Fruit fly (Drosophila melanogaster) whole organism, prepupa: Measurements from ENCODE around the gene Rab5.

Source experiments
- Blimp-1 ChIP-seq: fragments of 200-800 bp; sonication (Bioruptor generic); optimal IDR thresholded peaks from 3 replicates; lab custom pipeline; 2017; ENCODE audit warnings: missing biosample characterization, missing genetic modification characterization, mild to moderate bottlenecking, moderate library complexity, missing genetic modification reagents
- CG10631 ChIP-seq: fragments of 200-800 bp; sonication (Bioruptor generic); optimal IDR thresholded peaks from 2 replicates; lab custom pipeline; 2016; ENCODE audit warnings: missing biosample characterization, missing genetic modification characterization
- CG10669 ChIP-seq: fragments of 200-800 bp; sonication (Bioruptor generic); optimal IDR thresholded peaks from 3 replicates; lab custom pipeline; 2018; ENCODE audit warnings: missing biosample characterization, mild to moderate bottlenecking, missing genetic modification characterization, moderate library complexity
- CG11294 ChIP-seq: fragments of 200-800 bp; sonication (Bioruptor generic); IDR thresholded peaks from 2 replicates; pipeline ENCODE4 v1.3.6; 2022; ENCODE audit warnings: missing biosample characterization, missing genetic modification characterization
- CG11762 ChIP-seq: fragments of 200-800 bp; sonication (Bioruptor generic); optimal IDR thresholded peaks from 3 replicates; lab custom pipeline; 2016; ENCODE audit warnings: missing biosample characterization, missing genetic modification characterization; ENCODE audit not compliant: insufficient read depth
- CG15336 ChIP-seq: fragments of 200-800 bp; sonication (Bioruptor generic); IDR thresholded peaks from 2 replicates; pipeline ENCODE4 v1.3.6; 2022; ENCODE audit warnings: missing biosample characterization, missing genetic modification characterization
- CG1621 ChIP-seq: fragments of 200-800 bp; sonication (Bioruptor generic); optimal IDR thresholded peaks from 3 replicates; lab custom pipeline; 2018; ENCODE audit warnings: missing biosample characterization, mild to moderate bottlenecking, missing genetic modification characterization
- CG16779 ChIP-seq: fragments of 200-800 bp; sonication (Bioruptor generic); optimal IDR thresholded peaks from 3 replicates; lab custom pipeline; 2017; ENCODE audit warnings: missing biosample characterization, mild to moderate bottlenecking, missing genetic modification characterization
- CG3032 ChIP-seq: fragments of 200-800 bp; optimal IDR thresholded peaks from 2 replicates; lab custom pipeline; 2019; ENCODE audit warnings: missing biosample characterization, mild to moderate bottlenecking, missing genetic modification characterization, moderate library complexity
- CG31627 ChIP-seq: fragments of 200-800 bp; sonication (Bioruptor generic); optimal IDR thresholded peaks from 3 replicates; lab custom pipeline; 2016; ENCODE audit warnings: missing biosample characterization, missing genetic modification characterization
- CG32006 ChIP-seq: fragments of 200-800 bp; sonication (Bioruptor generic); optimal IDR thresholded peaks from 3 replicates; lab custom pipeline; 2017; ENCODE audit warnings: missing biosample characterization, mild to moderate bottlenecking, missing genetic modification characterization
- CG34406 ChIP-seq: fragments of 200-800 bp; sonication (Bioruptor generic); optimal IDR thresholded peaks from 3 replicates; lab custom pipeline; 2016; ENCODE audit warnings: missing biosample characterization, missing genetic modification characterization
- CG3919 ChIP-seq: fragments of 200-800 bp; sonication (Bioruptor generic); optimal IDR thresholded peaks from 3 replicates; lab custom pipeline; 2016; ENCODE audit warnings: missing biosample characterization, missing genetic modification characterization
- CG4318 ChIP-seq: fragments of 200-800 bp; sonication (Bioruptor generic); optimal IDR thresholded peaks from 3 replicates; lab custom pipeline; 2017; ENCODE audit warnings: missing biosample characterization, mild to moderate bottlenecking, missing genetic modification characterization
- CG6163 ChIP-seq: fragments of 200-800 bp; sonication (Bioruptor generic); IDR thresholded peaks from 3 replicates; pipeline ENCODE4 v1.3.6; 2022; ENCODE audit warnings: missing biosample characterization, missing genetic modification characterization
- CG6792 ChIP-seq: fragments of 200-800 bp; sonication (Bioruptor generic); optimal IDR thresholded peaks from 3 replicates; lab custom pipeline; 2016; ENCODE audit warnings: missing biosample characterization, missing genetic modification characterization
- CG6808 ChIP-seq: fragments of 200-800 bp; sonication (Bioruptor generic); optimal IDR thresholded peaks from 3 replicates; lab custom pipeline; 2017; ENCODE audit warnings: missing biosample characterization, missing genetic modification characterization, mild to moderate bottlenecking, moderate library complexity, missing genetic modification reagents
- CG6854 ChIP-seq: fragments of 200-800 bp; sonication (Bioruptor generic); optimal IDR thresholded peaks from 2 replicates; lab custom pipeline; 2017; ENCODE audit warnings: missing biosample characterization, mild to moderate bottlenecking, missing genetic modification characterization
- CG8119 ChIP-seq: fragments of 200-800 bp; sonication (Bioruptor generic); IDR thresholded peaks from 3 replicates; pipeline ENCODE4 v1.3.6; 2022; ENCODE audit warnings: missing biosample characterization, missing genetic modification characterization
- CG8632 ChIP-seq: fragments of 200-800 bp; sonication (Bioruptor generic); optimal IDR thresholded peaks from 3 replicates; lab custom pipeline; 2016; ENCODE audit warnings: missing biosample characterization, missing genetic modification characterization
- Eip75B ChIP-seq: fragments of 200-800 bp; sonication (Bioruptor generic); optimal IDR thresholded peaks from 3 replicates; lab custom pipeline; 2016; ENCODE audit warnings: missing biosample characterization, missing genetic modification characterization
- Eip78C ChIP-seq: fragments of 200-800 bp; sonication (Bioruptor generic); peaks from one replicate; lab custom pipeline; 2016; ENCODE audit warnings: missing biosample characterization, missing genetic modification characterization
- Eip93F ChIP-seq: fragments of 200-800 bp; sonication (Bioruptor generic); optimal IDR thresholded peaks from 2 replicates; lab custom pipeline; 2016; ENCODE audit warnings: missing biosample characterization, mild to moderate bottlenecking, missing genetic modification characterization
- Ets96B ChIP-seq: fragments of 200-800 bp; optimal IDR thresholded peaks from 2 replicates; lab custom pipeline; 2019; ENCODE audit warnings: missing biosample characterization, mild to moderate bottlenecking, missing genetic modification characterization, moderate library complexity
- Hr39 ChIP-seq: fragments of 200-800 bp; sonication (Bioruptor generic); optimal IDR thresholded peaks from 2 replicates; lab custom pipeline; 2016; ENCODE audit warnings: missing biosample characterization, missing genetic modification characterization
- Hr4 ChIP-seq: fragments of 200-800 bp; sonication (Bioruptor generic); optimal IDR thresholded peaks from 3 replicates; lab custom pipeline; 2016; ENCODE audit warnings: missing biosample characterization, missing genetic modification characterization
- Met ChIP-seq: fragments of 200-800 bp; sonication (Bioruptor generic); optimal IDR thresholded peaks from 3 replicates; lab custom pipeline; 2016; ENCODE audit warnings: missing biosample characterization, missing genetic modification characterization
- OdsH ChIP-seq: fragments of 200-800 bp; sonication (Bioruptor generic); optimal IDR thresholded peaks from 3 replicates; lab custom pipeline; 2016; ENCODE audit warnings: missing biosample characterization, missing genetic modification characterization
- Smox ChIP-seq: fragments of 200-800 bp; sonication (Bioruptor generic); optimal IDR thresholded peaks from 3 replicates; lab custom pipeline; 2016; ENCODE audit warnings: missing biosample characterization, missing genetic modification characterization
- achi ChIP-seq: fragments of 200-800 bp; sonication (Bioruptor generic); optimal IDR thresholded peaks from 3 replicates; lab custom pipeline; 2016; ENCODE audit warnings: missing biosample characterization, missing genetic modification characterization
- acj6 ChIP-seq: fragments of 200-800 bp; sonication (Bioruptor generic); optimal IDR thresholded peaks from 3 replicates; lab custom pipeline; 2016; ENCODE audit warnings: missing biosample characterization, missing genetic modification characterization
- cyc ChIP-seq: fragments of 200-800 bp; sonication (Bioruptor generic); optimal IDR thresholded peaks from 3 replicates; lab custom pipeline; 2016; ENCODE audit warnings: missing biosample characterization, missing genetic modification characterization
- dac ChIP-seq: fragments of 200-800 bp; sonication (Bioruptor generic); optimal IDR thresholded peaks from 2 replicates; lab custom pipeline; 2017; ENCODE audit warnings: missing biosample characterization, mild to moderate bottlenecking, missing genetic modification characterization
- dsx ChIP-seq: fragments of 200-800 bp; optimal IDR thresholded peaks from 3 replicates; lab custom pipeline; 2019; ENCODE audit warnings: missing biosample characterization, mild to moderate bottlenecking, missing genetic modification characterization, moderate library complexity; ENCODE audit not compliant: poor library complexity, severe bottlenecking
- eg ChIP-seq: fragments of 200-800 bp; sonication (Bioruptor generic); IDR thresholded peaks from 3 replicates; pipeline ENCODE4 v1.3.6; 2022; ENCODE audit warnings: missing biosample characterization, missing genetic modification characterization
- esn ChIP-seq: fragments of 200-800 bp; sonication (Bioruptor generic); optimal IDR thresholded peaks from 2 replicates; lab custom pipeline; 2016; ENCODE audit warnings: missing biosample characterization, mild to moderate bottlenecking, missing genetic modification characterization, moderate library complexity
- fd85E ChIP-seq: fragments of 200-800 bp; sonication (Bioruptor generic); optimal IDR thresholded peaks from 3 replicates; lab custom pipeline; 2016; ENCODE audit warnings: missing biosample characterization, missing genetic modification characterization
- lz ChIP-seq: fragments of 200-800 bp; sonication (Bioruptor generic); optimal IDR thresholded peaks from 3 replicates; lab custom pipeline; 2016; ENCODE audit warnings: missing biosample characterization, missing genetic modification characterization
- net ChIP-seq: fragments of 200-800 bp; sonication (Bioruptor generic); optimal IDR thresholded peaks from 3 replicates; lab custom pipeline; 2016; ENCODE audit warnings: missing biosample characterization, missing genetic modification characterization
- pdm3 ChIP-seq: fragments of 200-800 bp; sonication (Bioruptor generic); optimal IDR thresholded peaks from 3 replicates; lab custom pipeline; 2016; ENCODE audit warnings: missing biosample characterization, missing genetic modification characterization
- salr ChIP-seq, 2 experiments: fragments of 200-800 bp; sonication (Bioruptor generic); optimal IDR thresholded peaks; 3 replicates each; lab custom pipeline; 2016 to 2018; ENCODE audit warnings: missing biosample characterization in 2 of 2, missing genetic modification characterization in 2 of 2, mild to moderate bottlenecking in 1 of 2
- ss ChIP-seq, 2 experiments: fragments of 200-800 bp; sonication (Bioruptor generic); optimal IDR thresholded peaks; 2 replicates in 1 of 2; 3 replicates in 1 of 2; lab custom pipeline; 2017 to 2018; ENCODE audit warnings: mild to moderate bottlenecking in 2 of 2, missing biosample characterization in 2 of 2, missing genetic modification characterization in 2 of 2, moderate library complexity in 1 of 2
- svp ChIP-seq: fragments of 200-800 bp; sonication (Bioruptor generic); peaks from one replicate; lab custom pipeline; 2016; ENCODE audit warnings: missing biosample characterization, missing genetic modification characterization
- topi ChIP-seq: fragments of 200-800 bp; sonication (Bioruptor generic); optimal IDR thresholded peaks from 3 replicates; lab custom pipeline; 2016; ENCODE audit warnings: missing biosample characterization, missing genetic modification characterization
- vri ChIP-seq: fragments of 200-800 bp; sonication (Bioruptor generic); optimal IDR thresholded peaks from 3 replicates; lab custom pipeline; 2016; ENCODE audit warnings: missing biosample characterization, mild to moderate bottlenecking, missing genetic modification characterization

Gene Rab5

DNA sequence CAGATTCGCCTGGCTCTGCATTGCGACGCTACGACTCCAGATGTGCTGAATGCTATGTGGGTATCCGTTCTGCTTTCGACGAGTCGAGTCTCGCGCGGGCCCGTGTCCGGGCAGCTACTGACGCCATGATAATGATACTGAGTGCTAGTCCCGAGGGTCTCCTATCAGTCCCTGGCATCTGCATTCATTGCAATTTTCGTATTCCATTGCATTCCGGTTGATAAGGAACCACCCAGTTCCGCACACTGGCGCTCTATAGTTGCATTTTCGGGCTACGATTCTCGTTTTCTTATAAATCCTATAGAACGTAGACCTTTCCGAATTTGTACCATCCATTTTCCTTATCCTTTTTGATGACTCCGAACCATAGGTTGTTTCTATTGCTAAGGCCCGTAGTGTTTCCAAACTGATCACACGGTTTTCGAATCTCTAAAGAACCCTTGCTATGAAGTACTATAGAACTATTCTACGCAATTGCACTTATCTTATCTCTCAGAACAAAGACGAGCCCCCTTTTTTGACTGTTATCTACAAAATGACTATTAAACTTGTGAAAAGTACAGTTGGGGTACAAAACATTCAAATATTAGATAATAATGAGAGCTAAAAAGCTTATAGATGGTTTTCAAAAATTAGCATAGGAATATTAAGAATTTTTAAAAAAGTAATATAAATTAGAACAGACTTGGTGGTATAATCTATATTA, 6.5 kb upstream of the Rab5 start, which contains the start of gene CG3597:
CG3597 (minus strand) TSS at position 119 of the 706 bp plus-strand sequence.
- TF ChIP-seq dsx (GFP tag; lab: Kevin White, UChicago) (no peak), svp (peak; percentile 73), vri (no peak), CG10631 (no peak)
- TF ChIP-seq, all 60 proteins: peak for 1

- TF ChIP-seq svp, result peak; percentile 98
- 0 out of 3 replicates have a peak, but pooled peaks have one; percentile 13 for TF ChIP-seq CG6163
- no peak for TF ChIP-seq Eip93F (GFP tag; lab: Kevin White, UChicago)
These were observed 5.3 kb upstream of the Rab5 start for dm6 chr2L:2370352-2370751.

DNA sequence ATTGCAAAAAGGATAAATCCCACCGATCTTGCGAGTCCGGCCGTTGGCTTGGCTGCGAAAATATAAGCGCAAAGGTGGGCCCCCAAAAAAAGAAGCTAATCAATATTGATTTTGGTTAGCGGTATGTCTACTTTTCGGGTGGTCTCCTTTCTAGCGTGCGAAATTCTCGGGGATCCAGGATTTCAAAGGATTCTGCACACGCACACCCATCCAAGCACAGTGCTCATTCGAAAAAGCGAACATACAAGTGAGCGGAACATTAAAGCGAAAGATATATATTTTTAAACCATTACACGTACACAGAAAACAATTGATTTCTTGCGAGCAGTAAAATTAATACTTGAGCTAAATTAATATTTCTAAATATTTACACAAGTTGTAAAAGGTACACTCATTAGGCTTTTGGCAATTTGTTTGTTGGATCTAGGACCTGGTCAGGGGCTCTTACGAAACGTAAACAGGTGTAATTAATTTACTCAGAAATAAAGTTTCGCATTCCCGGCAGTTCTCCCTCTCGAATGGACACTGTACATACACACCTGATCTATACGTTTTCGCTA, 662 bp upstream of the Rab5 start:
- TF ChIP-seq Eip78C (GFP tag; lab: Kevin White, UChicago) (peak; percentile 86), CG8119 (GFP tag; lab: Robert Waterston, UW) (peak; percentile 30; the same call in 1 of the 3 replicates), Hr4 (peak; percentile 37), salr (GFP tag; optimal IDR thresholded peaks at IDR 0.05; lab: Kevin White, UChicago) (peak in 1 of 2 experiments; percentile 35), CG11294 (GFP tag; lab: Robert Waterston, UW) (no peak), eg (GFP tag; lab: Robert Waterston, UW) (peak; percentile 35; the same call in 1 of the 3 replicates), lz (GFP tag; lab: Kevin White, UChicago) (peak; percentile 41), cyc (peak; percentile 14), CG6163 (no peak), CG1621 (tag; lab: Kevin White, UChicago) (no peak), Blimp-1 (no peak), CG31627 (peak; percentile 34), esn (GFP tag; lab: Kevin White, UChicago) (peak; percentile 20), fd85E (GFP tag; lab: Kevin White, UChicago) (no peak), OdsH (GFP tag; lab: Kevin White, UChicago) (peak; percentile 40), CG16779 (tag; lab: Kevin White, UChicago) (no peak), Eip75B (no peak), CG6808 (GFP tag; lab: Kevin White, UChicago) (peak; percentile 16), CG32006 (GFP tag; lab: Kevin White, UChicago) (peak; percentile 42), svp (peak; percentile 65), dsx (GFP tag; lab: Kevin White, UChicago) (no peak), acj6 (GFP tag; lab: Kevin White, UChicago) (peak; percentile 45), CG15336 (GFP tag; lab: Robert Waterston, UW) (peak; percentile 34), pdm3 (GFP tag; lab: Kevin White, UChicago) (peak; percentile 39), CG8632 (GFP tag; lab: Kevin White, UChicago) (peak; percentile 54), ss (GFP tag; optimal IDR thresholded peaks at IDR 0.05; lab: Kevin White, UChicago) (no peak), Smox (GFP tag; lab: Kevin White, UChicago) (peak; percentile 22), CG3032 (tag; lab: Kevin White, UChicago) (peak; percentile 6), dac (GFP tag; lab: Kevin White, UChicago) (no peak), CG34406 (GFP tag; lab: Kevin White, UChicago) (peak; percentile 5), net (GFP tag; lab: Kevin White, UChicago) (no peak), Met (peak; percentile 50), CG4318 (GFP tag; lab: Kevin White, UChicago) (no peak), achi (GFP tag; lab: Kevin White, UChicago) (peak; percentile 47), topi (GFP tag; lab: Kevin White, UChicago) (peak; percentile 31), CG10631 (peak; percentile 2), CG3919 (GFP tag; lab: Kevin White, UChicago) (no peak), CG11762 (GFP tag; lab: Kevin White, UChicago) (peak; percentile 16), Hr39 (GFP tag; lab: Kevin White, UChicago) (peak; percentile 20), CG6854 (GFP tag; lab: Kevin White, UChicago) (no peak), Ets96B (tag; lab: Kevin White, UChicago) (peak; percentile 41), CG10669 (GFP tag; lab: Kevin White, UChicago) (peak; percentile 42), CG6792 (GFP tag; lab: Kevin White, UChicago) (peak; percentile 25)
